Fruit fly (Drosophila melanogaster): ENCODE measurements around the gene CG11726.

dm6 chr3L:11440769-11441168 is 46.3 kb downstream of the CG11726 start:
- no peak for TF ChIP-seq CG7101 (tag; optimal IDR thresholded peaks at IDR 0.05)
- TF ChIP-seq Clk (GFP tag; optimal IDR thresholded peaks at IDR 0.05) = no peak
- no peak for TF ChIP-seq cic (GFP tag; optimal IDR thresholded peaks at IDR 0.05)
- no peak for TF ChIP-seq pad (GFP tag; optimal IDR thresholded peaks at IDR 0.05)
